Worm (Caenorhabditis elegans) whole organism, midembryonic: ENCODE results near the gene K02A6.3.

Source experiments
- T22C8.4 ChIP-seq: fragments of 200-800 bp; sonication (Bioruptor generic); IDR thresholded peaks from 2 replicates; pipeline ENCODE4 v1.3.6; 2022; ENCODE audit warnings: missing genetic modification characterization, missing compliant biosample characterization
- cog-1 ChIP-seq: sonication (generic microtip); optimal IDR thresholded peaks from 2 replicates; lab custom pipeline; 2016; ENCODE audit warnings: missing genetic modification characterization, missing compliant biosample characterization
- flt-1 ChIP-seq: fragments of 200-800 bp; sonication (Bioruptor generic); IDR thresholded peaks from 2 replicates; pipeline ENCODE4 v1.3.6; 2022; ENCODE audit warnings: missing genetic modification characterization, missing compliant biosample characterization
- klf-2 ChIP-seq: fragments of 200-800 bp; sonication (Bioruptor generic); conservative IDR thresholded peaks from 2 replicates; pipeline ENCODE4 v1.3.6; 2022; ENCODE audit warnings: missing genetic modification reagents, missing genetic modification characterization, missing compliant biosample characterization
- med-1 ChIP-seq: sonication (generic microtip); optimal IDR thresholded peaks from 2 replicates; lab custom pipeline; 2017; ENCODE audit warnings: missing genetic modification characterization, mild to moderate bottlenecking, missing compliant biosample characterization, antibody characterized with exemption, missing genetic modification reagents; ENCODE audit not compliant: insufficient read depth
- ref-1 ChIP-seq: fragments of 200-800 bp; sonication (Bioruptor generic); conservative IDR thresholded peaks from 2 replicates; pipeline ENCODE4 v1.3.6; 2022; ENCODE audit warnings: missing genetic modification reagents, missing genetic modification characterization, missing compliant biosample characterization
- tab-1 ChIP-seq: fragments of 200-800 bp; sonication (Bioruptor generic); IDR thresholded peaks from 2 replicates; pipeline ENCODE4 v1.3.6; 2022; ENCODE audit warnings: missing genetic modification characterization, missing compliant biosample characterization
- ztf-23 ChIP-seq: fragments of 200-800 bp; sonication (Bioruptor generic); IDR thresholded peaks from 2 replicates; pipeline ENCODE4 v1.3.6; 2022; ENCODE audit warnings: missing genetic modification reagents, missing genetic modification characterization, missing compliant biosample characterization
- ztf-29 ChIP-seq: fragments of 200-800 bp; sonication (Bioruptor generic); IDR thresholded peaks from 2 replicates; pipeline ENCODE4 v1.3.6; 2022; ENCODE audit warnings: missing genetic modification reagents, missing genetic modification characterization, missing compliant biosample characterization

K02A6.3 gene

DNA sequence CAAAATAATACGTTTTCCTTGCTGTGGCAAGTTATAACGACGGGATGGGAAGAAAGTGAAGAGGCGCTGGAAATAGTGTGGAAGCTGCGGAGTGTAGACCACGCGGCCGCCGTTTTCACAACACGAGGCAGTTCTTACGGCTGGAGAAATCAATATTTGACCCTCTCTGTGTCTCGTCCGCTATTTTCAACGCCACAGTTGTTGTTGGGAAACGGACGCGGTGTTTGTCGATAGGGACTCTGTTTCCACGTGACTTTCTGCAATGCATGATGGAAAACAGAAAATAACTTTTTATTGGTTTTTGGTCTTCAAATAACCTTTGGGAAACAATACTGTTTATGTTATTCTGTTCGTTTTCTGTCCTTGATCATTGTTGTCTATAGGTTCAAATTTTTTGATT lies at the start of gene K02A6.3:
K02A6.3 (minus strand) TSS at position 74 of the 400 bp plus-strand sequence.
- no peak for TF ChIP-seq klf-2 (GFP tag; lab: Robert Waterston, UW)
- TF ChIP-seq ztf-29 (GFP tag; lab: Robert Waterston, UW) = no peak
- peak; percentile 83 for TF ChIP-seq T22C8.4 (GFP tag; lab: Robert Waterston, UW)
- TF ChIP-seq tab-1 (GFP tag; lab: Robert Waterston, UW) = no peak
- TF ChIP-seq ref-1 = no peak
- peak; percentile 50 for TF ChIP-seq cog-1
- 0 out of 2 replicates have a peak, but pooled peaks have one; percentile 36 for TF ChIP-seq flt-1 (GFP tag; lab: Robert Waterston, UW)
- no peak for TF ChIP-seq ztf-23
- TF ChIP-seq med-1 (GFP tag; lab: Kevin White, UChicago) = no peak

DNA sequence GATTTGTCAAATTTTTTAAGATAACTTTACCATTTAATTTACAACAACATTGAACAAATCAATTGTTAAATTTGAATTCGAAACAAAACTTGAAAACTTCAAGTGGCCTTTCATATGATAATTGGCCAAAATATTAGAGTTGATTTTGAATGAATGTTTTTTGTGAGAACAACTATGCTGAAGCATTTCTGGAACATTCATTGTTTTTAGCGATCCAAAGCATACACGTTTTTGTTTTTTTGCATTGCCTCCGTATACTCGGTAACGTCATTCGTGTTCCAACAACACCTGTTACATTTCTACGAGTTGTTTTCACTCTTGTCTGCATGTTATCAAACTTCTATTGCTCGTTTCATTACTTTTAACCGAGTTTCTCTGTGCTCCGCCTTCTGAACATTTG lies 45.3 kb upstream of the K02A6.3 start:
- TF ChIP-seq klf-2 (GFP tag; lab: Robert Waterston, UW) = no peak
- no peak for TF ChIP-seq med-1 (GFP tag; lab: Kevin White, UChicago)
- TF ChIP-seq flt-1 (GFP tag; lab: Robert Waterston, UW) = no peak
- no peak for TF ChIP-seq ref-1
- TF ChIP-seq ztf-29 (GFP tag; lab: Robert Waterston, UW) = no peak
- TF ChIP-seq cog-1 = no peak
- TF ChIP-seq tab-1 (GFP tag; lab: Robert Waterston, UW) = no peak
- no peak for TF ChIP-seq ztf-23
- no peak for TF ChIP-seq T22C8.4 (GFP tag; lab: Robert Waterston, UW)

DNA sequence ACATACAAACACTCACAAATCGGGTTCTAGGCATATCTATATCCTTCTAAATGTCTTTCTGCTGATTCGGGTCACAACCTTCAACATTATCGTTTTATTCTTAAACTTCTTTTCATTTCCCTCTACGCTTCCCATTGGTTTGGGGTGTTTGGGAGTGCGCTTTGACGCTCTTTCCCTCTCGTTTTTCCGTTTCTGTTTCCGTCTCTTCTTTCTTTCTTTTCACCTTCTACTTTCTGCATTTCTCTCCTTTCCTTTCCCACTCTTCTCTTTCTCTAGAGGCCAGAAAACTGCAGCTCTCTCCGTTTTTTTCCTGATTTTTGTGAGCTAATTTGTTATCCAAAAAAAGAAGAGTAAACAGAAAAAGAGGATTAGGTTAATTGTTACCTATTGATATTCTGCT lies 44.6 kb upstream of the K02A6.3 start:
- TF ChIP-seq flt-1 (GFP tag; lab: Robert Waterston, UW) (no peak), ztf-29 (GFP tag; lab: Robert Waterston, UW) (no peak), cog-1 (no peak)

DNA sequence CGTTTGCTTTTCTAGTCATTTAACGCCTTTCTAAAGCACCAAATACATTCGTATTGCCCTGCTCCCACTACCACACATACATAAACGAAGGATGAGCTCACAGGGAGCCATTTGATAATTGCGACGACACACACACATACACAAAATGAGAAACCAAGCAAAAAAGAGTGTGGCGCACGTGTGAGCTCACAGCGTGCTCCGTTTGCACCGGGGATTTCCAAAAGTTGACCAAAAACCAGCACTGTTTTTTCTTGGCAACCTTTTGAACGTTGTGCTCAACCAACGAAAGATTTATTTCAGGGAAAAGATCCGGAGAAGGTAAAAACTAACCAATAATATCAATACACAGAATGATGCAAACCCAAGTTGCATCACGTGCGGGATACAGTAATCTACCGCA lies 43.1 kb upstream of the K02A6.3 start, which contains the start of gene ksr-1:
ksr-1 (plus strand) TSS at position 301 of the 400 bp plus-strand sequence.
- TF ChIP-seq flt-1 (GFP tag; lab: Robert Waterston, UW) (no peak), cog-1 (no peak), ref-1 (no peak), med-1 (GFP tag; lab: Kevin White, UChicago) (no peak), klf-2 (GFP tag; lab: Robert Waterston, UW) (no peak), T22C8.4 (GFP tag; lab: Robert Waterston, UW) (no peak), ztf-23 (no peak), ztf-29 (GFP tag; lab: Robert Waterston, UW) (no peak), tab-1 (GFP tag; lab: Robert Waterston, UW) (no peak)

DNA sequence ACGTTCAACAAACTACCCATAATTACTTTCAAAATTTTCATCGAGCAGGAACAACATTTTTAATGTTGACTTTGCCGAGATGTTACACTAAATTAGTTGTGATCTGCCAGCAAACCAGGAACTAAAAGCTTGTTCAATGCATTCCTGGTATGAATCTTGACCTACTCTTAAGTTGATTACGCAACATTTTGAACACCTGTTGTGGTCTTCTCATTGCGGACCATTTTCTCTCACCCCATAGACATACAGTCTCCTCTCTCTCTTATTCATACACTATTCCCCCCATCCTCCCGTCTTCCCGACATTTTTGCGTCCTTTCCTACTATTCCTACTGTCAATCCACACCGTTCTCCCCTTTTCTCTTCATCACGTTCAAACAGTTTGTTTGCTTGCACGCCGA lies 41.8 kb upstream of the K02A6.3 start:
- TF ChIP-seq flt-1 (GFP tag; lab: Robert Waterston, UW) (no peak), klf-2 (GFP tag; lab: Robert Waterston, UW) (no peak), ztf-29 (GFP tag; lab: Robert Waterston, UW) (no peak), tab-1 (GFP tag; lab: Robert Waterston, UW) (no peak), ref-1 (no peak)

DNA sequence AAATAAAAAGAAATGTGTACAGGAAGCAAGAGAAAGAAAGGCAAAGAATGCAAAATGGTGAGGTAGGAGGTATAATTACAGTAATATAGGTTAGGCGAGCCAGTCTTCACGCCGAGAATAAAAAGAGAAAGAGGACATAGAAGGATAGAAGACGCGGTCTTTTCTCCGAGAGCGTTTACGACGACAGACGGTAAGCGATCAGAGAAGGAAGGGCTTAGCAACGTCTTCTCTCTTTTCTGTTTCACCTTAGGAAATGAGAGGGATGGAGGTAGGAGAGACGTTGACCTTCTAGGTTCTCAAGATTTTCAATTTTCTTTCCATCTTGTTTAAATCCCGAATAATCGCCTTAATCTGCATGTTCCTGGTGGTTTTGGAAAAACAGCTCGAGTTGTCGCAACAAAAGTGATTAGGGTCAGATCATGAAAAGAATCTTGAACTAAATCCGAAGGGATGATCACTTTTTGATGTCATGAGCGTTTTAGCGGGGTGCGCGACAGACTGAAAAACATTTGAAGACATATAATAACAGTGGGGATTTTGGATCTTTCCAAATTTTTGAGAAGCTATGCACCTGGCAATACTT lies 39.3 kb upstream of the K02A6.3 start, which contains the start of gene cutl-29:
cutl-29 (minus strand) TSS at position 51 of the 583 bp plus-strand sequence.
- no peak for TF ChIP-seq ref-1
- no peak for TF ChIP-seq flt-1 (GFP tag; lab: Robert Waterston, UW)
- TF ChIP-seq klf-2 (GFP tag; lab: Robert Waterston, UW) = no peak
- no peak for TF ChIP-seq T22C8.4 (GFP tag; lab: Robert Waterston, UW)
- TF ChIP-seq cog-1 = no peak
- TF ChIP-seq med-1 (GFP tag; lab: Kevin White, UChicago) = no peak
- no peak for TF ChIP-seq tab-1 (GFP tag; lab: Robert Waterston, UW)
- TF ChIP-seq ztf-29 (GFP tag; lab: Robert Waterston, UW) = no peak

DNA sequence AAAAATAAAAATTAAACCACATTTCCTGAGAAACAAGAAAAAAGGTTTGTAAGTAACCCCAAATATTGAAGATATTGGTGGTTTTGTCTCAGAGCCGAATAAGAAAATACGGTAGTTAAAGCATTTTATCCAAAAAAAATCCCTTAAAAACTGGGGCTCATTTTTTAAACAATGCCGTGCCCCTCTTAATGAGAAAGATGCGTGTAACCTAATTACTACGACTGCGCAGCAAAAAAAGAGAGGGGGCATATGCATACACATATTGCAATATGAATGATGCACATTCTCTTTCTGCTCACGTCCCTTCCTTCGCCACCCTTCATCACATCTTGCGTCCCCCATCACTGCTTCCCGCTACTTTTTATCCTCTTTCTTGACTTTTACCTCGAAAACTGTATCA lies 36.4 kb upstream of the K02A6.3 start:
- TF ChIP-seq T22C8.4 (GFP tag; lab: Robert Waterston, UW) (no peak), tab-1 (GFP tag; lab: Robert Waterston, UW) (no peak), med-1 (GFP tag; lab: Kevin White, UChicago) (no peak), klf-2 (GFP tag; lab: Robert Waterston, UW) (no peak), ztf-23 (no peak), flt-1 (GFP tag; lab: Robert Waterston, UW) (no peak), cog-1 (no peak), ztf-29 (GFP tag; lab: Robert Waterston, UW) (no peak), ref-1 (no peak)

DNA sequence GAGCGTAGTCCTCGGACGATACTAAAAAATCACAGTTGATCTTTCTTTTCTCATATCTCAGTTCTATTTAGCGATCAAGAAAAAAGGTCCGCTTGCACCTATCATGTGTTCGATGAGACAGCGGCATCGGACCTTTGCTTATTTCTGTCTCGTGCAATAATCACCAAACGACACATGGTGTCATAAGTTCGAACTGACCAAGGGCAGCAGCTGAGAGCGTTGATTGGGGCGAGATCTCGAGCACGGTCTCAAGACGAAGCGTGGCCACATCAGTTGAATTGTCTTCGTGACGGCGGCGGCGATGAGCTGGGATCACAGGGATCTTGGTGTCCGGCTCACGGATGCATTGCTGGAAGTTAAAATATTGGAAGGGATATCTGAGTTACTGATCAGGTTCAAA lies 31.0 kb upstream of the K02A6.3 start:
- TF ChIP-seq ref-1 (no peak), ztf-23 (no peak), tab-1 (GFP tag; lab: Robert Waterston, UW) (no peak), klf-2 (GFP tag; lab: Robert Waterston, UW) (no peak), flt-1 (GFP tag; lab: Robert Waterston, UW) (no peak), med-1 (GFP tag; lab: Kevin White, UChicago) (no peak), T22C8.4 (GFP tag; lab: Robert Waterston, UW) (no peak), ztf-29 (GFP tag; lab: Robert Waterston, UW) (no peak), cog-1 (no peak)

DNA sequence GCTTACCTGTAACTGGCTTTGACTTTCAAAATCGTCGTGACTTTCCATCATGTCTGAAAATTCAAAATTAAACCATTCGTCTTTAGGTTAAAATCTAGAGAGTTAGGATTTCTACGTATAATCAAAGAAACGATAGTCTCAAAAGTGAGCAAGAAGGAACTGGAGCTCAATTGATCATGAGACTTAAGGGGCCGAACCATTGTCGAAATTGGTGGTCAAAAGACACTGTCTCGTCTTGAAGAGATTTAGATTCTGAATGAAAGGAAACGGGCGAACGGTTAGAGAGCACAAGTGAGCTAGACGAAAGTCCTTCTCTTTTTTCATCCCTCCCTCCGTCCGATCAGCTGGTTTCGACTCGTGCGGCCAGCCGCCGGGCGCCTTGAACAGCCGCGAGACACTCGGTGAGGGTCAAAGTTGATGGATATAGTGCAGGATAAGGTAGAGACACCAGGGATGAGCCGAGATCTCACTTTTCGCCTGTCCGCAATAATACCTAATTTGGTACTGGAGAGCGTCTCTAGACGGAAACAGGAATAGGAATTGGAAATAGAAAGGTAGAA lies 29.5 kb upstream of the K02A6.3 start, which contains the start of gene M60.7:
M60.7 (minus strand) TSS at position 51 of the 560 bp plus-strand sequence.
- no peak for TF ChIP-seq T22C8.4 (GFP tag; lab: Robert Waterston, UW)
- TF ChIP-seq cog-1 = no peak
- TF ChIP-seq klf-2 (GFP tag; lab: Robert Waterston, UW) = no peak
- no peak for TF ChIP-seq med-1 (GFP tag; lab: Kevin White, UChicago)
- no peak for TF ChIP-seq flt-1 (GFP tag; lab: Robert Waterston, UW)

DNA sequence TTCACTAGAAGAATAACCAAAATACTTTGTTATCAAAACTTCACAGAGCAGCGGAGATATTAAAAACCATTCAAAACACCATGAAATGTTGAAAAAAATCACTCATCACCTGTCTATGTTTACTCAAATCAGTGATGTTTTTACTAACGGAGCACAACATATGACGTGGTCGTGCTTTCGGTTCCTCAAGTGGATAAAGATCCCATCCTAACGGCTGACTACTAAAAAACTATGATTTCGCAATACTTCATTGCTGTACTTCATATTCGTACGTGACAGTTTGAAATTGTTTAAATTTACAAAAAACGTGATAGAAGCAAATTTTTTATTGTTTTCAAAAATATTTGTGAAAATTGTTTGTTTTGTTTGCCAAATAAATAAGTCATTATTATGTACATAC lies 26.0 kb upstream of the K02A6.3 start:
- TF ChIP-seq med-1 (GFP tag; lab: Kevin White, UChicago) = no peak
- no peak for TF ChIP-seq klf-2 (GFP tag; lab: Robert Waterston, UW)
- TF ChIP-seq tab-1 (GFP tag; lab: Robert Waterston, UW) = no peak
- TF ChIP-seq T22C8.4 (GFP tag; lab: Robert Waterston, UW) = no peak
- no peak for TF ChIP-seq ztf-29 (GFP tag; lab: Robert Waterston, UW)
- TF ChIP-seq cog-1 = no peak
- no peak for TF ChIP-seq ztf-23
- no peak for TF ChIP-seq ref-1
- no peak for TF ChIP-seq flt-1 (GFP tag; lab: Robert Waterston, UW)
